Worm (Caenorhabditis elegans): ENCODE measurements around the gene Y17G7B.21.

- TF ChIP-seq elt-3 (tag; optimal IDR thresholded peaks at IDR 0.05) (no peak), pqm-1 (tag; optimal IDR thresholded peaks at IDR 0.05) (no peak), fkh-10 (GFP tag; optimal IDR thresholded peaks at IDR 0.05) (no peak), nhr-76 (tag; optimal IDR thresholded peaks at IDR 0.05) (no peak), nhr-12 (tag; optimal IDR thresholded peaks at IDR 0.05) (no peak), ama-1 (optimal IDR thresholded peaks at IDR 0.05) (no peak)
Observed at ce11 chrII:12023315-12023878, 45.9 kb upstream of the Y17G7B.21 start, which contains the start of gene Y17G7B.12.

Data from whole organism, L1 larva.